Fruit fly (Drosophila melanogaster) whole organism, embryonic: ENCODE results near the gene Tsp74F.

Source experiments
- Blimp-1 ChIP-seq: fragments of 200-800 bp; sonication (Bioruptor generic); optimal IDR thresholded peaks from 3 replicates; lab custom pipeline; 2018; ENCODE audit warnings: missing biosample characterization, missing genetic modification characterization, mild to moderate bottlenecking, moderate library complexity, missing genetic modification reagents
- CG10462 ChIP-seq: fragments of 200-800 bp; sonication (Bioruptor generic); optimal IDR thresholded peaks from 2 replicates; lab custom pipeline; 2016; ENCODE audit warnings: missing biosample characterization, missing genetic modification characterization
- CG10565 ChIP-seq: fragments of 200-800 bp; sonication (Bioruptor generic); optimal IDR thresholded peaks from 3 replicates; lab custom pipeline; 2016; ENCODE audit warnings: missing biosample characterization, mild to moderate bottlenecking, missing genetic modification characterization
- CG11560 ChIP-seq: fragments of 200-800 bp; sonication (Bioruptor generic); IDR thresholded peaks from 3 replicates; pipeline ENCODE4 v1.3.6; 2022; ENCODE audit warnings: missing biosample characterization, missing genetic modification characterization
- CG12769 ChIP-seq: fragments of 200-800 bp; sonication (Bioruptor generic); optimal IDR thresholded peaks from 2 replicates; lab custom pipeline; 2019; ENCODE audit warnings: missing biosample characterization, mild to moderate bottlenecking, missing genetic modification characterization, moderate library complexity
- CG13287 ChIP-seq: fragments of 200-800 bp; sonication (Bioruptor generic); IDR thresholded peaks from 2 replicates; pipeline ENCODE4 v1.3.6; 2022; ENCODE audit warnings: missing biosample characterization, missing genetic modification characterization; ENCODE audit not compliant: partially characterized antibody
- CG13296 ChIP-seq: fragments of 200-800 bp; sonication (Bioruptor generic); optimal IDR thresholded peaks from 3 replicates; lab custom pipeline; 2018; ENCODE audit warnings: missing biosample characterization, mild to moderate bottlenecking, missing genetic modification characterization
- CG13624 ChIP-seq: fragments of 200-800 bp; sonication (Bioruptor generic); optimal IDR thresholded peaks from 2 replicates; lab custom pipeline; 2016; ENCODE audit warnings: missing biosample characterization, missing genetic modification characterization
- CG14441 ChIP-seq: fragments of 200-800 bp; sonication (Bioruptor generic); IDR thresholded peaks from 2 replicates; pipeline ENCODE4 v1.3.6; 2022; ENCODE audit warnings: missing biosample characterization, missing genetic modification characterization
- CG14860 ChIP-seq: fragments of 200-800 bp; sonication (Bioruptor generic); IDR thresholded peaks from 3 replicates; pipeline ENCODE4 v1.3.6; 2022; ENCODE audit warnings: missing biosample characterization, missing genetic modification characterization; ENCODE audit not compliant: partially characterized antibody
- CG16813 ChIP-seq: fragments of 200-800 bp; sonication (Bioruptor generic); IDR thresholded peaks from 3 replicates; pipeline ENCODE4 v1.3.6; 2022; ENCODE audit warnings: missing biosample characterization, missing genetic modification characterization; ENCODE audit not compliant: partially characterized antibody
- CG18262 ChIP-seq: fragments of 200-800 bp; optimal IDR thresholded peaks from 3 replicates; lab custom pipeline; 2019; ENCODE audit warnings: missing biosample characterization, mild to moderate bottlenecking, missing genetic modification characterization, moderate library complexity
- CG18476 ChIP-seq: fragments of 200-800 bp; sonication (Bioruptor generic); optimal IDR thresholded peaks from 2 replicates; lab custom pipeline; 2016; ENCODE audit warnings: missing biosample characterization, mild to moderate bottlenecking, missing genetic modification characterization
- CG3163 ChIP-seq: fragments of 200-800 bp; sonication (Bioruptor generic); optimal IDR thresholded peaks from 3 replicates; lab custom pipeline; 2016; ENCODE audit warnings: missing biosample characterization, missing genetic modification characterization
- CG34224 ChIP-seq: fragments of 200-800 bp; sonication (Bioruptor generic); IDR thresholded peaks from 3 replicates; pipeline ENCODE4 v1.3.6; 2022; ENCODE audit warnings: missing biosample characterization, missing genetic modification characterization; ENCODE audit not compliant: partially characterized antibody
- CG34422 ChIP-seq: fragments of 200-800 bp; sonication (Bioruptor generic); IDR thresholded peaks from 3 replicates; pipeline ENCODE4 v1.3.6; 2022; ENCODE audit warnings: missing biosample characterization, missing genetic modification characterization
- CG6254 ChIP-seq: fragments of 200-800 bp; sonication (Bioruptor generic); optimal IDR thresholded peaks from 3 replicates; lab custom pipeline; 2017; ENCODE audit warnings: mild to moderate bottlenecking, missing biosample characterization, missing genetic modification reagents, missing genetic modification characterization
- D19B ChIP-seq: fragments of 200-800 bp; sonication (Bioruptor generic); optimal IDR thresholded peaks from 2 replicates; lab custom pipeline; 2017; ENCODE audit warnings: missing biosample characterization, mild to moderate bottlenecking, missing genetic modification characterization
- Dip2 ChIP-seq: fragments of 200-800 bp; sonication (Bioruptor generic); IDR thresholded peaks from 2 replicates; pipeline ENCODE4 v1.3.6; 2022; ENCODE audit warnings: missing biosample characterization, missing genetic modification characterization
- HLH4C ChIP-seq: fragments of 200-800 bp; sonication (Bioruptor generic); IDR thresholded peaks from 3 replicates; pipeline ENCODE4 v1.3.6; 2022; ENCODE audit warnings: missing biosample characterization, missing genetic modification characterization; ENCODE audit not compliant: partially characterized antibody
- Med ChIP-seq: fragments of 200-800 bp; sonication (Bioruptor generic); peaks from one replicate; lab custom pipeline; 2016; ENCODE audit warnings: missing biosample characterization, missing genetic modification characterization, mild to moderate bottlenecking, inconsistent platforms, moderate library complexity
- Meics ChIP-seq: fragments of 200-800 bp; sonication (Bioruptor generic); optimal IDR thresholded peaks from 2 replicates; lab custom pipeline; 2017; ENCODE audit warnings: missing biosample characterization, mild to moderate bottlenecking, missing genetic modification characterization
- Scr ChIP-seq: fragments of 200-800 bp; sonication (Bioruptor generic); IDR thresholded peaks from 2 replicates; pipeline ENCODE4 v1.3.6; 2022; ENCODE audit warnings: missing biosample characterization, missing genetic modification characterization; ENCODE audit not compliant: partially characterized antibody
- Trl ChIP-seq, 3 experiments: fragments of >200 bp in 2 of 3; fragments of 200-800 bp in 1 of 3; sonication (Bioruptor generic) in 1 of 3; optimal IDR thresholded peaks; 2 replicates in 1 of 3; 3 replicates in 2 of 3; lab custom pipeline; 2016 to 2017; ENCODE audit warnings: missing biosample characterization in 1 of 3, missing genetic modification characterization in 1 of 3
- abd-A ChIP-seq: fragments of 200-800 bp; sonication (Bioruptor generic); optimal IDR thresholded peaks from 3 replicates; lab custom pipeline; 2019; ENCODE audit warnings: missing biosample characterization, mild to moderate bottlenecking, missing genetic modification characterization, moderate library complexity
- ato ChIP-seq: fragments of 200-800 bp; sonication (Bioruptor generic); IDR thresholded peaks from 2 replicates; pipeline ENCODE4 v1.3.6; 2022; ENCODE audit warnings: missing biosample characterization, missing genetic modification characterization; ENCODE audit not compliant: partially characterized antibody
- az2 ChIP-seq: fragments of 200-800 bp; sonication (Bioruptor generic); optimal IDR thresholded peaks from 3 replicates; lab custom pipeline; 2016; ENCODE audit warnings: missing biosample characterization, missing genetic modification characterization
- caup ChIP-seq: fragments of 200-800 bp; sonication (Bioruptor generic); optimal IDR thresholded peaks from 3 replicates; lab custom pipeline; 2017; ENCODE audit warnings: missing biosample characterization, mild to moderate bottlenecking, missing genetic modification characterization, moderate library complexity; ENCODE audit not compliant: severe bottlenecking
- chinmo ChIP-seq: fragments of 200-800 bp; sonication (Bioruptor generic); IDR thresholded peaks from 4 replicates; pipeline ENCODE4 v1.3.6; 2022; ENCODE audit warnings: missing biosample characterization, missing genetic modification characterization; ENCODE audit not compliant: partially characterized antibody
- crp ChIP-seq, 2 experiments: fragments of 200-800 bp; sonication (Bioruptor generic); optimal IDR thresholded peaks; 2 replicates in 1 of 2; 3 replicates in 1 of 2; lab custom pipeline; 2017; ENCODE audit warnings: missing biosample characterization in 2 of 2, missing genetic modification characterization in 2 of 2, mild to moderate bottlenecking in 1 of 2, moderate library complexity in 1 of 2
- dimm ChIP-seq: fragments of 200-800 bp; sonication (Bioruptor generic); IDR thresholded peaks from 2 replicates; pipeline ENCODE4 v1.3.6; 2022; ENCODE audit warnings: missing biosample characterization, missing genetic modification characterization
- fru ChIP-seq: fragments of >200 bp; optimal IDR thresholded peaks from 2 replicates; lab custom pipeline; 2017
- lab ChIP-seq: fragments of 200-800 bp; sonication (Bioruptor generic); optimal IDR thresholded peaks from 3 replicates; lab custom pipeline; 2017; ENCODE audit warnings: missing biosample characterization, missing genetic modification characterization, mild to moderate bottlenecking, moderate library complexity, missing genetic modification reagents
- lbe ChIP-seq: fragments of 200-800 bp; sonication (Bioruptor generic); optimal IDR thresholded peaks from 2 replicates; lab custom pipeline; 2016; ENCODE audit warnings: missing biosample characterization, mild to moderate bottlenecking, missing genetic modification characterization
- lilli ChIP-seq: fragments of 200-800 bp; sonication (Bioruptor generic); optimal IDR thresholded peaks from 3 replicates; lab custom pipeline; 2016; ENCODE audit warnings: missing biosample characterization, missing genetic modification characterization
- lmd ChIP-seq: fragments of 200-800 bp; sonication (Bioruptor generic); IDR thresholded peaks from 2 replicates; pipeline ENCODE4 v1.3.6; 2022; ENCODE audit warnings: missing biosample characterization, missing genetic modification characterization
- nom ChIP-seq: fragments of 200-800 bp; sonication (Bioruptor generic); optimal IDR thresholded peaks from 2 replicates; lab custom pipeline; 2017; ENCODE audit warnings: missing biosample characterization, missing genetic modification characterization, mild to moderate bottlenecking, moderate library complexity, missing genetic modification reagents
- schlank ChIP-seq: fragments of 200-800 bp; sonication (Bioruptor generic); optimal IDR thresholded peaks from 2 replicates; lab custom pipeline; 2018; ENCODE audit warnings: missing biosample characterization, mild to moderate bottlenecking, missing genetic modification characterization
- sd ChIP-seq: fragments of 200-800 bp; sonication (Bioruptor generic); optimal IDR thresholded peaks from 3 replicates; lab custom pipeline; 2018; ENCODE audit warnings: missing biosample characterization, mild to moderate bottlenecking, missing genetic modification characterization, moderate library complexity
- sens ChIP-seq: fragments of 200-800 bp; sonication (Bioruptor generic); peaks from one replicate; lab custom pipeline; 2016; ENCODE audit warnings: missing biosample characterization, missing genetic modification characterization
- tll ChIP-seq, 2 experiments: fragments of 200-800 bp in 1 of 2; fragments of >200 bp in 1 of 2; sonication (Bioruptor generic) in 1 of 2; optimal IDR thresholded peaks; 2 replicates each; lab custom pipeline; 2017 to 2019; ENCODE audit warnings: missing biosample characterization in 2 of 2, missing genetic modification characterization in 2 of 2, mild to moderate bottlenecking in 1 of 2, moderate library complexity in 1 of 2
- tna ChIP-seq: fragments of 200-800 bp; sonication (Bioruptor generic); IDR thresholded peaks from 2 replicates; pipeline ENCODE4 v1.3.6; 2022; ENCODE audit warnings: missing biosample characterization, missing genetic modification characterization; ENCODE audit not compliant: partially characterized antibody
- tup ChIP-seq: fragments of 200-800 bp; sonication (Bioruptor generic); optimal IDR thresholded peaks from 2 replicates; lab custom pipeline; 2016; ENCODE audit warnings: missing biosample characterization, mild to moderate bottlenecking, missing genetic modification characterization, moderate library complexity
- unc-4 ChIP-seq: fragments of 200-800 bp; sonication (Bioruptor generic); IDR thresholded peaks from 2 replicates; pipeline ENCODE4 v1.3.6; 2022; ENCODE audit warnings: missing biosample characterization, missing genetic modification characterization; ENCODE audit not compliant: partially characterized antibody
- vvl ChIP-seq: fragments of 200-800 bp; sonication (Bioruptor generic); IDR thresholded peaks from 2 replicates; pipeline ENCODE4 v1.3.6; 2022; ENCODE audit warnings: missing biosample characterization, missing genetic modification characterization

The Tsp74F gene

DNA sequence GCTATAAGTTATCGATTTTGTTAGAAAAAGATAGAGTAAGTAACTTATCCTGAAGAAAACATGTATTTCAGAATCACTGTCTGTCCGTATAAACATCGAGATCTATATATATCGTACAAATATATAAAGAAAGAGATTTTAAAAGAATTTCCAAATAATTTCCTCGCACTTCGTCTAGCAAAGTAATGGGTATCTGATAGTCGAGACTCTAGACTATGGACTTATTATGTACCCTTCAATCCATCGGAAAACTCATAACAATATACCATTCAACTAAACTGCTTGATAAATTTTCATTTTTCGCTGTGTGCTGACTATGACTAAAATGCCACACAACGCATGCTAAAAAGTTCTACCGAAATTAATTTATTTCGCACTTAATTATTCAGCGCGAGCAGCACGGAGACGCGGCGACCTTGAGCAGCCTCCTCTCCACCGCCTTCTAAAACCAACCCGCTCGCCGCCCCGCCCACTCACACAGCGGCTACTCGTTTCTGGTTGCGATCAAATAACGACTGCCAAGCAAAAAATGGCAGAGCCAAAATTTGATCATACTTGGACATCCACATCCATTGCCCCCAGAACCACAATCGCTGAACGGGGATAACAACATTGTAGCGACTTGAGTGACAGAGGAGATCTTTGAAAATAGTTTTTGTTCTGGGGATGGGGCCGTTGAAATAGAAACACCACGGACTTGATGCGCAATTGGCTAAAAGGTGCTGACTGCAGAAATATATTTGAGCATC lies 20.3 kb upstream of the Tsp74F start (continued):
- TF ChIP-seq chinmo (peak; percentile 88; the same call in 2 of the 4 replicates), CG10565 (GFP tag; lab: Kevin White, UChicago) (no peak), Med (GFP tag; lab: Kevin White, UChicago) (peak; percentile 35), tna (GFP tag; lab: Robert Waterston, UW) (peak; percentile 57; the same call in 1 of the 2 replicates), Meics (peak; percentile 4), sd (tag; lab: Kevin White, UChicago) (peak; percentile 16), CG11560 (no peak), Scr (GFP tag; lab: Robert Waterston, UW) (peak; percentile 39; the same call in 1 of the 2 replicates), CG14860 (GFP tag; lab: Robert Waterston, UW) (peak; percentile 43; the same call in 2 of the 3 replicates), vvl (GFP tag; lab: Robert Waterston, UW) (0 out of 2 replicates have a peak, but pooled peaks have one; percentile 7), CG34224 (GFP tag; lab: Robert Waterston, UW) (peak; percentile 55; the same call in 1 of the 3 replicates), unc-4 (GFP tag; lab: Robert Waterston, UW) (no peak), ato (GFP tag; lab: Robert Waterston, UW) (peak; percentile 42; the same call in 1 of the 2 replicates), HLH4C (GFP tag; lab: Robert Waterston, UW) (peak; percentile 72), CG13287 (GFP tag; lab: Robert Waterston, UW) (peak; percentile 44; the same call in 1 of the 2 replicates), lab (GFP tag; lab: Kevin White, UChicago) (peak; percentile 23), CG18262 (tag; lab: Kevin White, UChicago) (no peak), lmd (GFP tag; lab: Robert Waterston, UW) (no peak), CG16813 (peak; percentile 60), CG12769 (peak; percentile 65), CG14441 (GFP tag; lab: Robert Waterston, UW) (no peak), schlank (tag; lab: Kevin White, UChicago) (peak; percentile 17)

DNA sequence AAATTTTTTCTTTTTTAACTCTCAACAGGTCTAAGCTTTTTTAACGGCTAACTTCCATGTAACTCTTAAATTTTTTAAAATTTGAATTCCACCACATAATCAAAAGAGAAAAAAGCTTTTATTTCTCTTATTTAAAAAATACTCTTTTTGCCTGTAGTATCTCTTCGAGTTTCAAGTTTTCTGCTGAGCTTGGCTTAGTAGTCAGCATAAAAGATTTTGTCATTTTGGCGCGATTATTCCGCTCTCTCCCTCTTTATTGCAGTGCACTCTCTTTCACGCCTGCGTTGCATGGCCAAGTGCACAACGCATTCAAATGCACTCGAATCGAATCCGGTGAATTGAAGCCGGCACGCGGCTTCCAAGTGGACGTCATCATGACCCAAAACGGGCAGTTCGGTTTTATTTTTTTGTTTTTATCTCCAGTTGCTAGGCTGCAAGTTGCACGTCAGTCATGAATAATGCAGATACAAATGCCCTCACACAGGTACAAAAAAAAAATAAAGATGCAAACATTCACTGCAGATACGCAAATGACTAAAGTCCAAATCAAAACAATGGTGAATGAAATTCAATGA lies 18.4 kb upstream of the Tsp74F start:
- TF ChIP-seq CG13624: no peak
- TF ChIP-seq lbe (GFP tag; lab: Kevin White, UChicago): peak; percentile 16
- no peak for TF ChIP-seq tna (GFP tag; lab: Robert Waterston, UW)
- no peak for TF ChIP-seq CG13296 (GFP tag; lab: Kevin White, UChicago)
- TF ChIP-seq caup (GFP tag; lab: Kevin White, UChicago): no peak
- TF ChIP-seq nom: peak; percentile 24
- no peak for TF ChIP-seq CG34422 (GFP tag; lab: Robert Waterston, UW)
- TF ChIP-seq tll (GFP tag; optimal IDR thresholded peaks at IDR 0.05; lab: Kevin White, UChicago): no peak
- TF ChIP-seq Blimp-1 (GFP tag; lab: Kevin White, UChicago): peak; percentile 21
- no peak for TF ChIP-seq abd-A (tag; lab: Kevin White, UChicago)
- TF ChIP-seq vvl (GFP tag; lab: Robert Waterston, UW): peak; percentile 33; the same call in 1 of the 2 replicates
- peak; percentile 93 for TF ChIP-seq CG3163
- TF ChIP-seq fru (lab: Kevin White, UChicago): no peak
- peak; percentile 57 to 84 for TF ChIP-seq Trl (optimal IDR thresholded peaks at IDR 0.05; lab: Kevin White, UChicago)
- TF ChIP-seq Trl (GFP tag; optimal IDR thresholded peaks at IDR 0.05; lab: Kevin White, UChicago): no peak
- no peak for TF ChIP-seq az2
- TF ChIP-seq CG6254 (GFP tag; lab: Kevin White, UChicago): no peak
- TF ChIP-seq Dip2 (GFP tag; lab: Robert Waterston, UW): no peak
- TF ChIP-seq dimm (GFP tag; lab: Robert Waterston, UW): no peak
- no peak for TF ChIP-seq tup (GFP tag; lab: Kevin White, UChicago)
- TF ChIP-seq crp (GFP tag; optimal IDR thresholded peaks at IDR 0.05; lab: Kevin White, UChicago): no peak
- no peak for TF ChIP-seq D19B (GFP tag; lab: Kevin White, UChicago)
- TF ChIP-seq sens (GFP tag; lab: Kevin White, UChicago): no peak
- TF ChIP-seq CG18476 (GFP tag; lab: Kevin White, UChicago): no peak
- peak; percentile 40; the same call in 1 of the 4 replicates for TF ChIP-seq chinmo
- no peak for TF ChIP-seq CG10462 (GFP tag; lab: Kevin White, UChicago)
- no peak for TF ChIP-seq lilli (GFP tag; lab: Kevin White, UChicago)
